Fruit fly (Drosophila melanogaster) whole organism, prepupa: ENCODE data around the gene Ogdh.
A peak's percentile ranks its signal among the peaks of the same experiment; 100 is the strongest.

Experiments
- CG11902 ChIP-seq: fragments of 200-800 bp; sonication (Bioruptor generic); optimal IDR thresholded peaks from 3 replicates; lab custom pipeline; 2016; ENCODE audit warnings: missing biosample characterization, missing genetic modification characterization
- CG1621 ChIP-seq: fragments of 200-800 bp; sonication (Bioruptor generic); optimal IDR thresholded peaks from 3 replicates; lab custom pipeline; 2018; ENCODE audit warnings: missing biosample characterization, mild to moderate bottlenecking, missing genetic modification characterization
- CG32006 ChIP-seq: fragments of 200-800 bp; sonication (Bioruptor generic); optimal IDR thresholded peaks from 3 replicates; lab custom pipeline; 2017; ENCODE audit warnings: missing biosample characterization, mild to moderate bottlenecking, missing genetic modification characterization
- CG3919 ChIP-seq: fragments of 200-800 bp; sonication (Bioruptor generic); optimal IDR thresholded peaks from 3 replicates; lab custom pipeline; 2016; ENCODE audit warnings: missing biosample characterization, missing genetic modification characterization
- CG6792 ChIP-seq: fragments of 200-800 bp; sonication (Bioruptor generic); optimal IDR thresholded peaks from 3 replicates; lab custom pipeline; 2016; ENCODE audit warnings: missing biosample characterization, missing genetic modification characterization
- CG8632 ChIP-seq: fragments of 200-800 bp; sonication (Bioruptor generic); optimal IDR thresholded peaks from 3 replicates; lab custom pipeline; 2016; ENCODE audit warnings: missing biosample characterization, missing genetic modification characterization
- Eip78C ChIP-seq: fragments of 200-800 bp; sonication (Bioruptor generic); peaks from one replicate; lab custom pipeline; 2016; ENCODE audit warnings: missing biosample characterization, missing genetic modification characterization
- Eip93F ChIP-seq: fragments of 200-800 bp; sonication (Bioruptor generic); optimal IDR thresholded peaks from 2 replicates; lab custom pipeline; 2016; ENCODE audit warnings: missing biosample characterization, mild to moderate bottlenecking, missing genetic modification characterization
- Ets21C ChIP-seq: fragments of 200-800 bp; sonication (Bioruptor generic); optimal IDR thresholded peaks from 3 replicates; lab custom pipeline; 2016; ENCODE audit warnings: missing biosample characterization, missing genetic modification characterization
- Sox15 ChIP-seq: fragments of 200-800 bp; sonication (Bioruptor generic); optimal IDR thresholded peaks from 3 replicates; lab custom pipeline; 2016; ENCODE audit warnings: missing biosample characterization, missing genetic modification characterization
- achi ChIP-seq: fragments of 200-800 bp; sonication (Bioruptor generic); optimal IDR thresholded peaks from 3 replicates; lab custom pipeline; 2016; ENCODE audit warnings: missing biosample characterization, missing genetic modification characterization
- cyc ChIP-seq: fragments of 200-800 bp; sonication (Bioruptor generic); optimal IDR thresholded peaks from 3 replicates; lab custom pipeline; 2016; ENCODE audit warnings: missing biosample characterization, missing genetic modification characterization
- dac ChIP-seq: fragments of 200-800 bp; sonication (Bioruptor generic); optimal IDR thresholded peaks from 2 replicates; lab custom pipeline; 2017; ENCODE audit warnings: missing biosample characterization, mild to moderate bottlenecking, missing genetic modification characterization
- eg ChIP-seq: fragments of 200-800 bp; sonication (Bioruptor generic); IDR thresholded peaks from 3 replicates; pipeline ENCODE4 v1.3.6; 2022; ENCODE audit warnings: missing biosample characterization, missing genetic modification characterization
- fd85E ChIP-seq: fragments of 200-800 bp; sonication (Bioruptor generic); optimal IDR thresholded peaks from 3 replicates; lab custom pipeline; 2016; ENCODE audit warnings: missing biosample characterization, missing genetic modification characterization

Gene Ogdh

DNA sequence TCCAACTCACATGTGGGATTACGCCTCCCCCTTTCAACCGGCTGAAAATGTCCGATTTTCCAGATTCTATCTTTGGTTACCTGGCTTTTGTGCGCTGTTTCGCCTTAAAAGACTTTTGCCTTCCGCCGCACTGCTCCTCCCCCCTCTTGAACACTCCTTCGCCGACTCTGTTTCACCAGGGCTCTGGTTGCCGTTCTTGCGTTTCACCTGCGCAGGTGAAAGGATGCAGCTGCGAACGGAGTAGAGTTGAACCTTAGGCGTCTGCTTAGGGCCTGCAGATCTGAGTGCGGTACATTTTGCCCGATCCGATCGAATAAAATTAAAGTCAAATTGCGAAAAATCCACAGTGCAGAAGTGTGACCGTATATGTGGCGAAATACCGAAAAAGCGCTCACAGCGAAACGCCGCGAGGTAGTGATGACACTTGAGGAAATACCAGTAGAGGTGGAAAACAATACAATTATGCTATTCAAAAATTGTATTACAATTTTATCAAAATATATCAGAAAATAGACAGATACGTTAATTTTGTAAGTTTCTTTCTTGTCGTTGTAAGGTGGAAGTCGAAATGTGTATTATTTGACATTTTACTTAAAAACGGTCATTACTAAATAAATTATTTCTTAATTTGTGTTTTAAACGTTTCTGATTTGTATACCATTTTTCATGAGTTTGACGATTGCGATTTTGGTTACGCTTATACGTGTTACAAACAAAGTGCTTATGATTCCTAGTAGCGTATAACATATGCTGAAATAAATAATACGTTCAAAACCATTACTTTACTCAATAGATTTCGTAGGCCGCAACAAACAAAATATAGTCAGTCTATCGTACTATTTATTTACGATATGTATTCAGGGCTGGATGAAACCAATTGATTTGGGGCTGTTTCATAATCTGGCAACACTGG lies 61.3 kb downstream of the Ogdh start, which contains the start of the genes CG6664 and CG7728 (continued):
- TF ChIP-seq CG1621 (no peak), Sox15 (GFP tag; lab: Kevin White, UChicago) (peak; percentile 42), achi (GFP tag; lab: Kevin White, UChicago) (no peak), eg (GFP tag; lab: Robert Waterston, UW) (no peak; the same call in 2 of the 3 replicates)

DNA sequence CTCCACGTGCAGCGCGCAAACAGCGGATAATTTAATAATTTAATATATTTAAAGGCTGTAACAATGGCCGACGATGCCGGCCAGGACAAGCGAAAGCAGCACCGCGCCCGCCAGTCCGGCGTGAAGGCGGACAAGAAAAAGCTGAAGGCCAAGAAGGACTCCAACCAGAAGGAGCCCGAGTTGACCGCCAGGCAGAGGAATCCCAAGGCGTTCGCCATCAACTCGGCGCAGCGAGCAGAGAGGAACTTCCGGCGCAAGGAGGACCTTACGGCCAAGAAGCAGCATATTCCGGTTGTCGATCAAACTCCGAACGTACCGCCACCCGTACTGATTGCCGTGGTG lies 61.9 kb downstream of the Ogdh start:
- TF ChIP-seq CG8632 (no peak), dac (no peak), Eip78C (GFP tag; lab: Kevin White, UChicago) (no peak), Eip93F (GFP tag; lab: Kevin White, UChicago) (no peak), CG32006 (GFP tag; lab: Kevin White, UChicago) (no peak), CG11902 (GFP tag; lab: Kevin White, UChicago) (no peak), CG6792 (GFP tag; lab: Kevin White, UChicago) (no peak), CG3919 (GFP tag; lab: Kevin White, UChicago) (no peak), fd85E (GFP tag; lab: Kevin White, UChicago) (no peak), cyc (GFP tag; lab: Kevin White, UChicago) (no peak), Ets21C (no peak)
